Worm (Caenorhabditis elegans): ENCODE results near the gene tbx-37.

The tbx-37 gene

ce11 chrIII:11246588-11246987, 19.7 kb upstream of the tbx-37 start:
- TF ChIP-seq ztf-29 (GFP tag; IDR thresholded peaks at IDR 0.05) (no peak), T22C8.4 (GFP tag; IDR thresholded peaks at IDR 0.05) (no peak), ref-1 (GFP tag; conservative IDR thresholded peaks at IDR 0.05) (no peak)

- no peak for TF ChIP-seq ztf-29 (GFP tag; IDR thresholded peaks at IDR 0.05)
- TF ChIP-seq ztf-23 (GFP tag; IDR thresholded peaks at IDR 0.05) = no peak
Measured at ce11 chrIII:11244820-11245219, 17.9 kb upstream of the tbx-37 start, which contains the start of gene rsks-1. TSS of gene rsks-1 (plus strand) at chrIII:11245120.

- TF ChIP-seq klf-2 (GFP tag; conservative IDR thresholded peaks at IDR 0.05) (no peak), ref-1 (GFP tag; conservative IDR thresholded peaks at IDR 0.05) (no peak), cog-1 (tag; optimal IDR thresholded peaks at IDR 0.05) (no peak), tab-1 (GFP tag; IDR thresholded peaks at IDR 0.05) (no peak), ztf-23 (GFP tag; IDR thresholded peaks at IDR 0.05) (no peak), T22C8.4 (GFP tag; IDR thresholded peaks at IDR 0.05) (no peak), med-1 (GFP tag; optimal IDR thresholded peaks at IDR 0.05; ENCODE audit: insufficient read depth) (no peak), flt-1 (GFP tag; IDR thresholded peaks at IDR 0.05) (no peak), ztf-29 (GFP tag; IDR thresholded peaks at IDR 0.05) (no peak)
Measured at ce11 chrIII:11244338-11244737, 17.4 kb upstream of the tbx-37 start.

ce11 chrIII:11243421-11243820, 16.5 kb upstream of the tbx-37 start:
- peak; percentile 65 for TF ChIP-seq T22C8.4 (GFP tag; IDR thresholded peaks at IDR 0.05)
- TF ChIP-seq med-1 (GFP tag; optimal IDR thresholded peaks at IDR 0.05; ENCODE audit: insufficient read depth) = no peak
- peak; percentile 33 for TF ChIP-seq cog-1 (tag; optimal IDR thresholded peaks at IDR 0.05)
- no peak for TF ChIP-seq tab-1 (GFP tag; IDR thresholded peaks at IDR 0.05)
- TF ChIP-seq ztf-23 (GFP tag; IDR thresholded peaks at IDR 0.05) = no peak

- TF ChIP-seq klf-2 (GFP tag; conservative IDR thresholded peaks at IDR 0.05) (no peak), flt-1 (GFP tag; IDR thresholded peaks at IDR 0.05) (no peak), T22C8.4 (GFP tag; IDR thresholded peaks at IDR 0.05) (no peak), cog-1 (tag; optimal IDR thresholded peaks at IDR 0.05) (no peak), tab-1 (GFP tag; IDR thresholded peaks at IDR 0.05) (no peak), ref-1 (GFP tag; conservative IDR thresholded peaks at IDR 0.05) (no peak), ztf-29 (GFP tag; IDR thresholded peaks at IDR 0.05) (no peak), ztf-23 (GFP tag; IDR thresholded peaks at IDR 0.05) (no peak), med-1 (GFP tag; optimal IDR thresholded peaks at IDR 0.05; ENCODE audit: insufficient read depth) (no peak)
Measured at ce11 chrIII:11241583-11242187, 14.8 kb upstream of the tbx-37 start.

ce11 chrIII:11240776-11241175, 13.9 kb upstream of the tbx-37 start:
- TF ChIP-seq med-1 (GFP tag; optimal IDR thresholded peaks at IDR 0.05; ENCODE audit: insufficient read depth) = no peak
- TF ChIP-seq flt-1 (GFP tag; IDR thresholded peaks at IDR 0.05) = no peak
- no peak for TF ChIP-seq T22C8.4 (GFP tag; IDR thresholded peaks at IDR 0.05)
- no peak for TF ChIP-seq ztf-29 (GFP tag; IDR thresholded peaks at IDR 0.05)
- TF ChIP-seq cog-1 (tag; optimal IDR thresholded peaks at IDR 0.05) = no peak
- TF ChIP-seq ztf-23 (GFP tag; IDR thresholded peaks at IDR 0.05) = no peak
- no peak for TF ChIP-seq ref-1 (GFP tag; conservative IDR thresholded peaks at IDR 0.05)
- TF ChIP-seq tab-1 (GFP tag; IDR thresholded peaks at IDR 0.05) = no peak
- TF ChIP-seq klf-2 (GFP tag; conservative IDR thresholded peaks at IDR 0.05) = no peak

- TF ChIP-seq tab-1 (GFP tag; IDR thresholded peaks at IDR 0.05) (no peak), ztf-29 (GFP tag; IDR thresholded peaks at IDR 0.05) (no peak), cog-1 (tag; optimal IDR thresholded peaks at IDR 0.05) (no peak), klf-2 (GFP tag; conservative IDR thresholded peaks at IDR 0.05) (no peak), ztf-23 (GFP tag; IDR thresholded peaks at IDR 0.05) (no peak), med-1 (GFP tag; optimal IDR thresholded peaks at IDR 0.05; ENCODE audit: insufficient read depth) (no peak)
Measured at ce11 chrIII:11238790-11239189, 11.9 kb upstream of the tbx-37 start.

- TF ChIP-seq ztf-29 (GFP tag; IDR thresholded peaks at IDR 0.05) (no peak), ztf-23 (GFP tag; IDR thresholded peaks at IDR 0.05) (no peak), flt-1 (GFP tag; IDR thresholded peaks at IDR 0.05) (no peak), med-1 (GFP tag; optimal IDR thresholded peaks at IDR 0.05; ENCODE audit: insufficient read depth) (no peak), klf-2 (GFP tag; conservative IDR thresholded peaks at IDR 0.05) (no peak), T22C8.4 (GFP tag; IDR thresholded peaks at IDR 0.05) (no peak), ref-1 (GFP tag; conservative IDR thresholded peaks at IDR 0.05) (no peak), cog-1 (tag; optimal IDR thresholded peaks at IDR 0.05) (no peak), tab-1 (GFP tag; IDR thresholded peaks at IDR 0.05) (no peak)
Measured at ce11 chrIII:11238309-11238708, 11.4 kb upstream of the tbx-37 start.

- no peak for TF ChIP-seq cog-1 (tag; optimal IDR thresholded peaks at IDR 0.05)
Measured at ce11 chrIII:11237741-11238140, 10.8 kb upstream of the tbx-37 start.

ce11 chrIII:11236788-11237187, 9.9 kb upstream of the tbx-37 start, which contains the start of the genes Y47D3A.14 and aakb-2:
TSS of gene Y47D3A.14 (minus strand) at chrIII:11236868.
TSS of gene aakb-2 (plus strand) at chrIII:11237143.
- TF ChIP-seq klf-2 (GFP tag; conservative IDR thresholded peaks at IDR 0.05) (no peak), cog-1 (tag; optimal IDR thresholded peaks at IDR 0.05) (no peak), ztf-29 (GFP tag; IDR thresholded peaks at IDR 0.05) (no peak), ztf-23 (GFP tag; IDR thresholded peaks at IDR 0.05) (peak; percentile 74), tab-1 (GFP tag; IDR thresholded peaks at IDR 0.05) (no peak), T22C8.4 (GFP tag; IDR thresholded peaks at IDR 0.05) (no peak), ref-1 (GFP tag; conservative IDR thresholded peaks at IDR 0.05) (no peak), flt-1 (GFP tag; IDR thresholded peaks at IDR 0.05) (peak; percentile 59; the same call in 1 of the 2 replicates), med-1 (GFP tag; optimal IDR thresholded peaks at IDR 0.05; ENCODE audit: insufficient read depth) (peak; percentile 58)

ce11 chrIII:11234742-11235141, 7.8 kb upstream of the tbx-37 start, which contains the start of gene Y47D3A.34:
TSS of gene Y47D3A.34 (minus strand) at chrIII:11234861.
- TF ChIP-seq ztf-29 (GFP tag; IDR thresholded peaks at IDR 0.05) (no peak), cog-1 (tag; optimal IDR thresholded peaks at IDR 0.05) (no peak), klf-2 (GFP tag; conservative IDR thresholded peaks at IDR 0.05) (no peak), ztf-23 (GFP tag; IDR thresholded peaks at IDR 0.05) (no peak), tab-1 (GFP tag; IDR thresholded peaks at IDR 0.05) (no peak), med-1 (GFP tag; optimal IDR thresholded peaks at IDR 0.05; ENCODE audit: insufficient read depth) (no peak), flt-1 (GFP tag; IDR thresholded peaks at IDR 0.05) (no peak), ref-1 (GFP tag; conservative IDR thresholded peaks at IDR 0.05) (no peak), T22C8.4 (GFP tag; IDR thresholded peaks at IDR 0.05) (no peak)
